Fruit fly (Drosophila melanogaster) whole organism, embryonic: ENCODE measurements around the gene CG4230.
A peak's percentile ranks its signal among the peaks of the same experiment; 100 is the strongest.

Experiments used
- Adf1 ChIP-seq: fragments of 200-800 bp; sonication (Bioruptor generic); IDR thresholded peaks from 2 replicates; pipeline ENCODE4 v1.3.6; 2022; ENCODE audit warnings: missing biosample characterization, missing genetic modification characterization
- Atf-2 ChIP-seq: fragments of 200-800 bp; sonication (Bioruptor generic); optimal IDR thresholded peaks from 2 replicates; lab custom pipeline; 2016; ENCODE audit warnings: missing biosample characterization, missing genetic modification characterization
- C15 ChIP-seq: fragments of 200-800 bp; sonication (Bioruptor generic); IDR thresholded peaks from 3 replicates; pipeline ENCODE4 v1.3.6; 2022; ENCODE audit warnings: missing biosample characterization, missing genetic modification characterization
- CG10321 ChIP-seq: fragments of 200-800 bp; sonication (Bioruptor generic); IDR thresholded peaks from 2 replicates; pipeline ENCODE4 v1.3.6; 2022; ENCODE audit warnings: missing biosample characterization, missing genetic modification characterization
- CG10979 ChIP-seq: fragments of 200-800 bp; sonication (Bioruptor generic); optimal IDR thresholded peaks from 2 replicates; lab custom pipeline; 2018; ENCODE audit warnings: missing biosample characterization, mild to moderate bottlenecking, missing genetic modification characterization, moderate library complexity
- CG11504 ChIP-seq: fragments of 200-800 bp; sonication (Bioruptor generic); optimal IDR thresholded peaks from 3 replicates; lab custom pipeline; 2019; ENCODE audit warnings: missing biosample characterization, mild to moderate bottlenecking, missing genetic modification characterization, moderate library complexity
- CG11695 ChIP-seq: fragments of 200-800 bp; sonication (Bioruptor generic); IDR thresholded peaks from 3 replicates; pipeline ENCODE4 v1.3.6; 2022; ENCODE audit warnings: missing biosample characterization, missing genetic modification characterization
- CG15073 ChIP-seq: fragments of 200-800 bp; sonication (Bioruptor generic); optimal IDR thresholded peaks from 2 replicates; lab custom pipeline; 2016; ENCODE audit warnings: missing biosample characterization, missing genetic modification characterization
- CG15479 ChIP-seq: fragments of 200-800 bp; sonication (Bioruptor generic); optimal IDR thresholded peaks from 3 replicates; lab custom pipeline; 2019; ENCODE audit warnings: missing biosample characterization, mild to moderate bottlenecking, missing genetic modification characterization, moderate library complexity
- CG15514 ChIP-seq: fragments of 200-800 bp; sonication (Bioruptor generic); optimal IDR thresholded peaks from 3 replicates; lab custom pipeline; 2017; ENCODE audit warnings: missing biosample characterization, missing genetic modification characterization, mild to moderate bottlenecking, moderate library complexity, missing genetic modification reagents
- CG17385 ChIP-seq: fragments of 200-800 bp; sonication (Bioruptor generic); optimal IDR thresholded peaks from 3 replicates; lab custom pipeline; 2018; ENCODE audit warnings: missing biosample characterization, mild to moderate bottlenecking, missing genetic modification characterization
- CG18262 ChIP-seq: fragments of 200-800 bp; optimal IDR thresholded peaks from 3 replicates; lab custom pipeline; 2019; ENCODE audit warnings: missing biosample characterization, mild to moderate bottlenecking, missing genetic modification characterization, moderate library complexity
- CG18599 ChIP-seq: fragments of 200-800 bp; sonication (Bioruptor generic); optimal IDR thresholded peaks from 3 replicates; lab custom pipeline; 2017; ENCODE audit warnings: missing biosample characterization, missing genetic modification characterization, mild to moderate bottlenecking, moderate library complexity, missing genetic modification reagents
- CG18764 ChIP-seq: fragments of 200-800 bp; sonication (Bioruptor generic); optimal IDR thresholded peaks from 3 replicates; lab custom pipeline; 2016; ENCODE audit warnings: missing biosample characterization, missing genetic modification characterization
- CG31365 ChIP-seq: fragments of 200-800 bp; sonication (Bioruptor generic); optimal IDR thresholded peaks from 2 replicates; lab custom pipeline; 2018; ENCODE audit warnings: missing biosample characterization, mild to moderate bottlenecking, missing genetic modification characterization
- CG31441 ChIP-seq: fragments of 200-800 bp; sonication (Bioruptor generic); IDR thresholded peaks from 2 replicates; pipeline ENCODE4 v1.3.6; 2022; ENCODE audit warnings: missing biosample characterization, missing genetic modification characterization
- CG33557 ChIP-seq: fragments of 200-800 bp; sonication (Bioruptor generic); optimal IDR thresholded peaks from 2 replicates; lab custom pipeline; 2019; ENCODE audit warnings: missing biosample characterization, mild to moderate bottlenecking, missing genetic modification characterization, moderate library complexity
- CG3995 ChIP-seq: fragments of 200-800 bp; sonication (Bioruptor generic); optimal IDR thresholded peaks from 3 replicates; lab custom pipeline; 2016; ENCODE audit warnings: missing biosample characterization, missing genetic modification characterization
- CG43689 ChIP-seq: fragments of 200-800 bp; sonication (Bioruptor generic); IDR thresholded peaks from 2 replicates; pipeline ENCODE4 v1.3.6; 2022; ENCODE audit warnings: missing biosample characterization, missing genetic modification characterization
- CG4730 ChIP-seq: fragments of 200-800 bp; sonication (Bioruptor generic); IDR thresholded peaks from 2 replicates; pipeline ENCODE4 v1.3.6; 2022; ENCODE audit warnings: missing biosample characterization, missing genetic modification characterization
- CG6765 ChIP-seq: fragments of 200-800 bp; sonication (Bioruptor generic); optimal IDR thresholded peaks from 3 replicates; lab custom pipeline; 2017; ENCODE audit warnings: missing biosample characterization, mild to moderate bottlenecking, missing genetic modification characterization
- CG7963 ChIP-seq: fragments of 200-800 bp; sonication (Bioruptor generic); IDR thresholded peaks from 3 replicates; pipeline ENCODE4 v1.3.6; 2022; ENCODE audit warnings: missing biosample characterization, missing genetic modification characterization; ENCODE audit not compliant: partially characterized antibody
- CkIIα-i1 ChIP-seq: fragments of 200-800 bp; sonication (Bioruptor generic); IDR thresholded peaks from 2 replicates; pipeline ENCODE4 v1.3.6; 2022; ENCODE audit warnings: missing biosample characterization, missing genetic modification characterization
- Deaf1 ChIP-seq: fragments of 200-800 bp; optimal IDR thresholded peaks from 3 replicates; lab custom pipeline; 2019; ENCODE audit warnings: missing biosample characterization, mild to moderate bottlenecking, missing genetic modification characterization, moderate library complexity
- Gsc ChIP-seq: fragments of 200-800 bp; sonication (Bioruptor generic); IDR thresholded peaks from 2 replicates; pipeline ENCODE4 v1.3.6; 2022; ENCODE audit warnings: missing biosample characterization, missing genetic modification characterization
- H2.0 ChIP-seq: fragments of 200-800 bp; sonication (Bioruptor generic); IDR thresholded peaks from 2 replicates; pipeline ENCODE4 v1.3.6; 2022; ENCODE audit warnings: missing biosample characterization, missing genetic modification characterization
- HLHmδ ChIP-seq: fragments of 200-800 bp; sonication (Bioruptor generic); optimal IDR thresholded peaks from 2 replicates; lab custom pipeline; 2018; ENCODE audit warnings: missing biosample characterization, mild to moderate bottlenecking, missing genetic modification characterization, moderate library complexity
- Mes4 ChIP-seq: fragments of 200-800 bp; sonication (Bioruptor generic); optimal IDR thresholded peaks from 2 replicates; lab custom pipeline; 2016; ENCODE audit warnings: missing biosample characterization, missing genetic modification characterization
- Mrtf ChIP-seq: fragments of 200-800 bp; sonication (Bioruptor generic); IDR thresholded peaks from 3 replicates; pipeline ENCODE4 v1.3.6; 2022; ENCODE audit warnings: missing biosample characterization, missing genetic modification characterization
- Optix ChIP-seq: fragments of 200-800 bp; sonication (Bioruptor generic); IDR thresholded peaks from 3 replicates; pipeline ENCODE4 v1.3.6; 2022; ENCODE audit warnings: missing biosample characterization, missing genetic modification characterization
- Sry-δ ChIP-seq: fragments of 200-800 bp; sonication (Bioruptor generic); optimal IDR thresholded peaks from 2 replicates; lab custom pipeline; 2016; ENCODE audit warnings: missing biosample characterization, missing genetic modification characterization
- al ChIP-seq: fragments of 200-800 bp; sonication (Bioruptor generic); IDR thresholded peaks from 2 replicates; pipeline ENCODE4 v1.3.6; 2022; ENCODE audit warnings: missing biosample characterization, missing genetic modification characterization
- ewg ChIP-seq: fragments of 200-800 bp; sonication (Bioruptor generic); optimal IDR thresholded peaks from 3 replicates; lab custom pipeline; 2017; ENCODE audit warnings: mild to moderate bottlenecking, missing biosample characterization, missing genetic modification reagents, missing genetic modification characterization
- gfzf ChIP-seq: fragments of 200-800 bp; sonication (Bioruptor generic); optimal IDR thresholded peaks from 2 replicates; lab custom pipeline; 2016; ENCODE audit warnings: missing biosample characterization, mild to moderate bottlenecking, missing genetic modification characterization, moderate library complexity
- grn ChIP-seq: fragments of 200-800 bp; sonication (Bioruptor generic); optimal IDR thresholded peaks from 3 replicates; lab custom pipeline; 2017; ENCODE audit warnings: missing biosample characterization, missing genetic modification characterization
- inv ChIP-seq: fragments of 200-800 bp; sonication (Bioruptor generic); IDR thresholded peaks from 2 replicates; pipeline ENCODE4 v1.3.6; 2022; ENCODE audit warnings: missing biosample characterization, missing genetic modification characterization; ENCODE audit not compliant: partially characterized antibody
- kni ChIP-seq: fragments of 200-800 bp; sonication (Bioruptor generic); optimal IDR thresholded peaks from 3 replicates; lab custom pipeline; 2017; ENCODE audit warnings: mild to moderate bottlenecking, missing biosample characterization, missing genetic modification reagents, missing genetic modification characterization
- lbe ChIP-seq: fragments of 200-800 bp; sonication (Bioruptor generic); optimal IDR thresholded peaks from 2 replicates; lab custom pipeline; 2016; ENCODE audit warnings: missing biosample characterization, mild to moderate bottlenecking, missing genetic modification characterization
- lmd ChIP-seq: fragments of 200-800 bp; sonication (Bioruptor generic); IDR thresholded peaks from 2 replicates; pipeline ENCODE4 v1.3.6; 2022; ENCODE audit warnings: missing biosample characterization, missing genetic modification characterization
- maf-S ChIP-seq: fragments of 200-800 bp; sonication (Bioruptor generic); optimal IDR thresholded peaks from 2 replicates; lab custom pipeline; 2016; ENCODE audit warnings: missing biosample characterization, missing genetic modification characterization
- mam ChIP-seq: fragments of 200-800 bp; sonication (Bioruptor generic); optimal IDR thresholded peaks from 3 replicates; lab custom pipeline; 2016; ENCODE audit warnings: missing biosample characterization, missing genetic modification characterization
- nerfin-2 ChIP-seq: fragments of 200-800 bp; sonication (Bioruptor generic); IDR thresholded peaks from 2 replicates; pipeline ENCODE4 v1.3.6; 2022; ENCODE audit warnings: missing biosample characterization, missing genetic modification characterization; ENCODE audit not compliant: partially characterized antibody
- nmo ChIP-seq: fragments of 200-800 bp; sonication (Bioruptor generic); optimal IDR thresholded peaks from 2 replicates; lab custom pipeline; 2018; ENCODE audit warnings: missing biosample characterization, mild to moderate bottlenecking, missing genetic modification characterization, moderate library complexity
- oc ChIP-seq: fragments of 200-800 bp; sonication (Bioruptor generic); optimal IDR thresholded peaks from 2 replicates; lab custom pipeline; 2018; ENCODE audit warnings: missing biosample characterization, mild to moderate bottlenecking, missing genetic modification characterization, moderate library complexity
- run ChIP-seq: fragments of 200-800 bp; sonication (Bioruptor generic); optimal IDR thresholded peaks from 3 replicates; lab custom pipeline; 2018; ENCODE audit warnings: missing biosample characterization, mild to moderate bottlenecking, missing genetic modification characterization
- schlank ChIP-seq: fragments of 200-800 bp; sonication (Bioruptor generic); optimal IDR thresholded peaks from 2 replicates; lab custom pipeline; 2018; ENCODE audit warnings: missing biosample characterization, mild to moderate bottlenecking, missing genetic modification characterization
- tgo ChIP-seq: fragments of 200-800 bp; sonication (Bioruptor generic); IDR thresholded peaks from 3 replicates; pipeline ENCODE4 v1.3.6; 2022; ENCODE audit warnings: missing biosample characterization, missing genetic modification characterization
- tup ChIP-seq: fragments of 200-800 bp; sonication (Bioruptor generic); optimal IDR thresholded peaks from 2 replicates; lab custom pipeline; 2016; ENCODE audit warnings: missing biosample characterization, mild to moderate bottlenecking, missing genetic modification characterization, moderate library complexity
- z ChIP-seq: fragments of 200-800 bp; sonication (Bioruptor generic); IDR thresholded peaks from 3 replicates; pipeline ENCODE4 v1.3.6; 2022; ENCODE audit warnings: missing biosample characterization, missing genetic modification characterization

Gene CG4230

dm6 chr2L:5060952-5061478, 35.0 kb upstream of the CG4230 start (continued):
- TF ChIP-seq nerfin-2 = no peak
- no peak for TF ChIP-seq CkIIα-i1
- TF ChIP-seq schlank (tag; lab: Kevin White, UChicago) = peak; percentile 69
- no peak for TF ChIP-seq gfzf (GFP tag; lab: Kevin White, UChicago)
- peak; percentile 27 for TF ChIP-seq Sry-δ
- no peak for TF ChIP-seq CG7963 (GFP tag; lab: Robert Waterston, UW)
- TF ChIP-seq Gsc = no peak
- TF ChIP-seq CG11695 (GFP tag; lab: Robert Waterston, UW) = peak; percentile 84
- peak; percentile 0 for TF ChIP-seq kni (GFP tag; lab: Kevin White, UChicago)
- peak; percentile 45 for TF ChIP-seq CG18262 (tag; lab: Kevin White, UChicago)
- peak; percentile 84 for TF ChIP-seq lbe
- TF ChIP-seq lmd (GFP tag; lab: Robert Waterston, UW) = peak; percentile 63; the same call in 1 of the 2 replicates
- peak; percentile 56 for TF ChIP-seq tup
- TF ChIP-seq ewg (GFP tag; lab: Kevin White, UChicago) = peak; percentile 48
- 0 out of 2 replicates have a peak, but pooled peaks have one; percentile 36 for TF ChIP-seq CG43689 (GFP tag; lab: Robert Waterston, UW)
- TF ChIP-seq HLHmδ (GFP tag; lab: Kevin White, UChicago) = no peak
- peak; percentile 71 for TF ChIP-seq CG11504 (tag; lab: Kevin White, UChicago)
- TF ChIP-seq CG10321 (GFP tag; lab: Robert Waterston, UW) = peak; percentile 22; the same call in 1 of the 2 replicates
- peak; percentile 69; the same call in 2 of the 3 replicates for TF ChIP-seq tgo (GFP tag; lab: Robert Waterston, UW)
- TF ChIP-seq inv (GFP tag; lab: Robert Waterston, UW) = no peak
- peak; percentile 13 for TF ChIP-seq Deaf1 (tag; lab: Kevin White, UChicago)
- peak; percentile 88 for TF ChIP-seq CG18599 (GFP tag; lab: Kevin White, UChicago)
- peak; percentile 74 for TF ChIP-seq CG6765 (GFP tag; lab: Kevin White, UChicago)
- no peak for TF ChIP-seq CG15479
- TF ChIP-seq CG3995 = no peak
- peak; percentile 25 for TF ChIP-seq nmo (GFP tag; lab: Kevin White, UChicago)
- TF ChIP-seq CG15514 (GFP tag; lab: Kevin White, UChicago) = peak; percentile 76
- TF ChIP-seq C15 (GFP tag; lab: Robert Waterston, UW) = peak; percentile 55; the same call in 1 of the 3 replicates
- peak; percentile 71 for TF ChIP-seq maf-S (GFP tag; lab: Kevin White, UChicago)
- peak; percentile 11 for TF ChIP-seq CG18764 (GFP tag; lab: Kevin White, UChicago)
- no peak for TF ChIP-seq Adf1 (GFP tag; lab: Robert Waterston, UW)
- TF ChIP-seq CG10979 (tag; lab: Kevin White, UChicago) = peak; percentile 66
- peak; percentile 36; the same call in 2 of the 3 replicates for TF ChIP-seq Mrtf (GFP tag; lab: Robert Waterston, UW)
- peak; percentile 46; the same call in 1 of the 2 replicates for TF ChIP-seq CG4730
- peak; percentile 88 for TF ChIP-seq mam
- no peak for TF ChIP-seq CG33557 (GFP tag; lab: Kevin White, UChicago)
- peak; percentile 67 for TF ChIP-seq CG17385 (GFP tag; lab: Kevin White, UChicago)
- peak; percentile 24 for TF ChIP-seq grn (GFP tag; lab: Kevin White, UChicago)
- peak; percentile 19 for TF ChIP-seq Atf-2 (GFP tag; lab: Kevin White, UChicago)
- no peak for TF ChIP-seq Optix (GFP tag; lab: Robert Waterston, UW)
- TF ChIP-seq CG31441 (GFP tag; lab: Robert Waterston, UW) = peak; percentile 54; the same call in 1 of the 2 replicates
- peak; percentile 15 for TF ChIP-seq CG31365 (tag; lab: Kevin White, UChicago)
- TF ChIP-seq z = peak; percentile 60; the same call in 2 of the 3 replicates
- peak; percentile 36 for TF ChIP-seq run (tag; lab: Kevin White, UChicago)
- no peak for TF ChIP-seq CG15073 (GFP tag; lab: Kevin White, UChicago)
- TF ChIP-seq al (GFP tag; lab: Robert Waterston, UW) = no peak; the same call in 1 of the 2 replicates
- peak; percentile 33 for TF ChIP-seq oc (tag; lab: Kevin White, UChicago)
- TF ChIP-seq H2.0 (GFP tag; lab: Robert Waterston, UW) = peak; percentile 49; the same call in 1 of the 2 replicates
- no peak for TF ChIP-seq Mes4 (GFP tag; lab: Kevin White, UChicago)
